Fruit fly (Drosophila melanogaster): Measurements from ENCODE around the gene Pdp1.

Pdp1 gene

dm6 chr3L:7855778-7856625, 11.2 kb downstream of the Pdp1 start (continued):
- TF ChIP-seq sd (tag; optimal IDR thresholded peaks at IDR 0.05) (peak; percentile 42), CG1233 (GFP tag; optimal IDR thresholded peaks at IDR 0.05) (peak; percentile 46), TFAM (GFP tag; optimal IDR thresholded peaks at IDR 0.05) (peak; percentile 4), CG30403 (GFP tag; optimal IDR thresholded peaks at IDR 0.05) (peak; percentile 87), sug (tag; optimal IDR thresholded peaks at IDR 0.05) (peak; percentile 35), D19B (GFP tag; optimal IDR thresholded peaks at IDR 0.05) (peak; percentile 76), dmrt99B (tag; optimal IDR thresholded peaks at IDR 0.05) (peak; percentile 87), CG1602 (GFP tag; optimal IDR thresholded peaks at IDR 0.05) (peak; percentile 71), Six4 (GFP tag; optimal IDR thresholded peaks at IDR 0.05) (peak; percentile 54), CG13775 (GFP tag; optimal IDR thresholded peaks at IDR 0.05) (peak; percentile 90), Med (GFP tag) (no peak), CG3163 (GFP tag; optimal IDR thresholded peaks at IDR 0.05) (no peak), usp (GFP tag; optimal IDR thresholded peaks at IDR 0.05) (no peak), CrebB (tag; optimal IDR thresholded peaks at IDR 0.05) (no peak), Dfd (GFP tag; optimal IDR thresholded peaks at IDR 0.05) (no peak), CG31224 (GFP tag; IDR thresholded peaks at IDR 0.05) (peak; percentile 71), h (optimal IDR thresholded peaks at IDR 0.05) (no peak), Ssrp (tag; optimal IDR thresholded peaks at IDR 0.05) (peak; percentile 87), Chrac-16 (GFP tag; optimal IDR thresholded peaks at IDR 0.05) (peak; percentile 81), Optix (GFP tag; IDR thresholded peaks at IDR 0.05) (no peak), Mad (GFP tag; optimal IDR thresholded peaks at IDR 0.05) (peak; percentile 29), CG8089 (GFP tag; optimal IDR thresholded peaks at IDR 0.05) (no peak), dm (GFP tag; optimal IDR thresholded peaks at IDR 0.05) (no peak), CG10274 (GFP tag; optimal IDR thresholded peaks at IDR 0.05) (peak; percentile 37), mirr (GFP tag; optimal IDR thresholded peaks at IDR 0.05) (peak; percentile 94), pita (GFP tag; optimal IDR thresholded peaks at IDR 0.05) (no peak), CG14014 (GFP tag; IDR thresholded peaks at IDR 0.05) (peak; percentile 75), CG3838 (GFP tag; optimal IDR thresholded peaks at IDR 0.05) (peak; percentile 12), Hsf (GFP tag; optimal IDR thresholded peaks at IDR 0.05) (peak; percentile 33), CG2678 (tag; optimal IDR thresholded peaks at IDR 0.05) (peak; percentile 93), croc (GFP tag; conservative IDR thresholded peaks at IDR 0.05) (no peak; the same call in 2 of the 3 replicates), oc (tag; optimal IDR thresholded peaks at IDR 0.05) (peak; percentile 71), prd (optimal IDR thresholded peaks at IDR 0.05) (no peak), prd (GFP tag; IDR thresholded peaks at IDR 0.05) (peak; percentile 77; the same call in 2 of the 3 replicates), Taf1 (GFP tag; IDR thresholded peaks at IDR 0.05) (peak; percentile 62), CG4328 (GFP tag; optimal IDR thresholded peaks at IDR 0.05) (peak; percentile 49), ara (GFP tag; IDR thresholded peaks at IDR 0.05) (no peak), stc (GFP tag; IDR thresholded peaks at IDR 0.05) (peak; percentile 68), vfl (GFP tag; optimal IDR thresholded peaks at IDR 0.05) (no peak), cato (GFP tag; optimal IDR thresholded peaks at IDR 0.05; ENCODE audit: borderline replicate concordance) (peak; percentile 27), eve (GFP tag; optimal IDR thresholded peaks at IDR 0.05) (no peak), sima (GFP tag; optimal IDR thresholded peaks at IDR 0.05) (no peak), Asciz (GFP tag; optimal IDR thresholded peaks at IDR 0.05) (peak; percentile 81), Fer3 (tag; optimal IDR thresholded peaks at IDR 0.05) (peak; percentile 90), Hr39 (optimal IDR thresholded peaks at IDR 0.05) (no peak), br (optimal IDR thresholded peaks at IDR 0.05) (no peak), CG17912 (GFP tag; optimal IDR thresholded peaks at IDR 0.05) (no peak), CG9876 (GFP tag; optimal IDR thresholded peaks at IDR 0.05) (no peak), NfI (GFP tag; optimal IDR thresholded peaks at IDR 0.05) (peak; percentile 74), tll (GFP tag; optimal IDR thresholded peaks at IDR 0.05) (no peak), CG17802 (tag; optimal IDR thresholded peaks at IDR 0.05) (no peak)
